Worm (Caenorhabditis elegans): ENCODE results near the gene F49E10.2.
A peak's percentile ranks its signal among the peaks of the same experiment; 100 is the strongest.

The F49E10.2 gene

ce11 chrX:5919097-5919496 lies 28.9 kb downstream of the F49E10.2 start, which contains the start of gene capa-1:
capa-1 (plus strand) TSS chrX:5919397.
- TF ChIP-seq saeg-2 (GFP tag; IDR thresholded peaks at IDR 0.05) (no peak), T20F7.1 (GFP tag; optimal IDR thresholded peaks at IDR 0.05) (no peak), mdt-29 (GFP tag; IDR thresholded peaks at IDR 0.05) (no peak), nhr-10 (tag; optimal IDR thresholded peaks at IDR 0.05) (no peak), Y5F2A.4 (GFP tag; optimal IDR thresholded peaks at IDR 0.05) (no peak), madf-5 (GFP tag; IDR thresholded peaks at IDR 0.05) (no peak), nhr-77 (tag; optimal IDR thresholded peaks at IDR 0.05) (no peak), pha-4 (GFP tag; IDR thresholded peaks at IDR 0.05) (no peak), pha-4 (tag; optimal IDR thresholded peaks at IDR 0.05) (no peak), mep-1 (tag; optimal IDR thresholded peaks at IDR 0.05) (no peak), set-16 (GFP tag; IDR thresholded peaks at IDR 0.05) (no peak), aly-2 (tag; optimal IDR thresholded peaks at IDR 0.05) (no peak), ZK546.5 (tag; optimal IDR thresholded peaks at IDR 0.05) (no peak), hlh-30 (tag; optimal IDR thresholded peaks at IDR 0.05; ENCODE audit: insufficient read depth) (no peak), unc-130 (GFP tag; optimal IDR thresholded peaks at IDR 0.05) (no peak)

ce11 chrX:5923672-5924071 lies 33.5 kb downstream of the F49E10.2 start:
- TF ChIP-seq dmd-8 (GFP tag; IDR thresholded peaks at IDR 0.05) (no peak), snpc-1.2 (GFP tag; IDR thresholded peaks at IDR 0.05) (no peak), aha-1 (tag) (peak; percentile 91)

- TF ChIP-seq tra-1 (GFP tag; IDR thresholded peaks at IDR 0.05) (no peak), spr-3 (GFP tag; optimal IDR thresholded peaks at IDR 0.05) (no peak), D1046.2 (GFP tag; IDR thresholded peaks at IDR 0.05) (no peak), aha-1 (tag) (peak; percentile 36), ZK546.5 (tag; optimal IDR thresholded peaks at IDR 0.05) (no peak), lin-38 (GFP tag; IDR thresholded peaks at IDR 0.05) (no peak)
These were observed 40.6 kb downstream of the F49E10.2 start, which contains the start of gene egl-6 for ce11 chrX:5930822-5931221. egl-6 (plus strand) TSS chrX:5931122.

- TF ChIP-seq unc-62 (GFP tag; optimal IDR thresholded peaks at IDR 0.05 in 1 of 2) (peak in 1 of 2 experiments; percentile 69), unc-62 (tag; optimal IDR thresholded peaks at IDR 0.05) (no peak), egl-43 (GFP tag; IDR thresholded peaks at IDR 0.05) (no peak), arid-1 (GFP tag; conservative IDR thresholded peaks at IDR 0.05) (no peak)
These were observed 42.7 kb downstream of the F49E10.2 start for ce11 chrX:5932923-5933322.

ce11 chrX:5935473-5935872 lies 45.3 kb downstream of the F49E10.2 start, which contains the start of gene C46F4.3:
C46F4.3 (plus strand) TSS chrX:5935773.
- TF ChIP-seq hlh-30 (tag; optimal IDR thresholded peaks at IDR 0.05; ENCODE audit: insufficient read depth) = no peak

- TF ChIP-seq attf-4 (tag; optimal IDR thresholded peaks at IDR 0.05) (no peak), F44E2.7 (GFP tag; IDR thresholded peaks at IDR 0.05) (no peak), ctbp-1 (GFP tag; IDR thresholded peaks at IDR 0.05) (no peak), dve-1 (tag; optimal IDR thresholded peaks at IDR 0.05; ENCODE audit: insufficient read depth) (peak; percentile 6), Y105C5A.15 (GFP tag; IDR thresholded peaks at IDR 0.05) (no peak), snpc-4 (tag; optimal IDR thresholded peaks at IDR 0.05) (no peak), daf-19 (GFP tag; conservative IDR thresholded peaks at IDR 0.05) (no peak), nhr-11 (tag; optimal IDR thresholded peaks at IDR 0.05) (no peak), pqm-1 (tag; optimal IDR thresholded peaks at IDR 0.05) (peak; percentile 23), unc-39 (tag; optimal IDR thresholded peaks at IDR 0.05) (no peak), nhr-41 (GFP tag; IDR thresholded peaks at IDR 0.05) (no peak), Y48G9A.11 (GFP tag; IDR thresholded peaks at IDR 0.05) (no peak), nhr-77 (tag; optimal IDR thresholded peaks at IDR 0.05) (no peak), daf-12 (tag; optimal IDR thresholded peaks at IDR 0.05) (no peak), lin-1 (GFP tag; IDR thresholded peaks at IDR 0.05) (no peak), snpc-1.2 (GFP tag; IDR thresholded peaks at IDR 0.05) (no peak), aha-1 (tag) (no peak), saeg-2 (GFP tag; IDR thresholded peaks at IDR 0.05) (no peak), aly-2 (tag; optimal IDR thresholded peaks at IDR 0.05) (no peak), F26F4.8 (GFP tag; conservative IDR thresholded peaks at IDR 0.05) (no peak), pha-4 (GFP tag; IDR thresholded peaks at IDR 0.05) (no peak), pha-4 (tag; optimal IDR thresholded peaks at IDR 0.05) (no peak), D1046.2 (GFP tag; IDR thresholded peaks at IDR 0.05) (no peak), nhr-28 (tag; optimal IDR thresholded peaks at IDR 0.05) (peak; percentile 73), ZK337.2 (GFP tag; IDR thresholded peaks at IDR 0.05) (no peak)
These were observed 51.1 kb downstream of the F49E10.2 start for ce11 chrX:5941325-5941724.
